Worm (Caenorhabditis elegans) whole organism, L4/young adult: ENCODE data around the gene cnc-11.

ENCODE experiments used
- W03F9.2 ChIP-seq: fragments of 150-350 bp; optimal IDR thresholded peaks from 2 replicates; lab custom pipeline; 2014; ENCODE audit warnings: missing biosample characterization, missing genetic modification characterization
- dao-5 ChIP-seq: sonication (generic microtip); optimal IDR thresholded peaks from 2 replicates; lab custom pipeline; 2016; ENCODE audit warnings: missing genotype, missing genetic modification characterization, moderate library complexity, missing compliant biosample characterization
- him-1 ChIP-seq: sonication (generic microtip); optimal IDR thresholded peaks from 2 replicates; lab custom pipeline; 2016; ENCODE audit warnings: missing genotype, missing genetic modification reagents, missing genetic modification characterization, missing compliant biosample characterization

ce11 chrV:1433419-1433765, 8.8 kb upstream of the cnc-11 start:
- TF ChIP-seq him-1 (tag; lab: Kevin White, UChicago) (no peak), W03F9.2 (tag; lab: Kevin White, UChicago) (no peak), dao-5 (tag; lab: Kevin White, UChicago) (no peak)
